Fruit fly (Drosophila melanogaster): ENCODE measurements around the gene Dpck.
A peak's percentile ranks its signal among the peaks of the same experiment; 100 is the strongest.

Dpck gene

dm6 chr3R:7087904-7088303 is 5.9 kb downstream of the Dpck start:
- peak; percentile 85 for TF ChIP-seq Ets65A (GFP tag)
- 0 out of 3 replicates have a peak, but pooled peaks have one; percentile 13 for TF ChIP-seq CG6791 (GFP tag; IDR thresholded peaks at IDR 0.05; ENCODE audit: partially characterized antibody)
- TF ChIP-seq sens (GFP tag), result peak; percentile 8
- 0 out of 2 replicates have a peak, but pooled peaks have one; percentile 10 for TF ChIP-seq CG9932 (GFP tag; IDR thresholded peaks at IDR 0.05)
- TF ChIP-seq disco-r (GFP tag; optimal IDR thresholded peaks at IDR 0.05), result no peak
- 0 out of 2 replicates have a peak, but pooled peaks have one; percentile 4 for TF ChIP-seq H2.0 (GFP tag; IDR thresholded peaks at IDR 0.05)

- 0 out of 2 replicates have a peak, but pooled peaks have one; percentile 49 for TF ChIP-seq CG11696 (GFP tag; IDR thresholded peaks at IDR 0.05)
- peak; percentile 62 for TF ChIP-seq bbx (GFP tag; IDR thresholded peaks at IDR 0.05; ENCODE audit: partially characterized antibody)
- no peak for TF ChIP-seq row (GFP tag; IDR thresholded peaks at IDR 0.05)
- no peak for TF ChIP-seq NfI (GFP tag; optimal IDR thresholded peaks at IDR 0.05)
- no peak for TF ChIP-seq jing (GFP tag; optimal IDR thresholded peaks at IDR 0.05)
- TF ChIP-seq crp (GFP tag; optimal IDR thresholded peaks at IDR 0.05), result no peak
- TF ChIP-seq Deaf1 (tag; optimal IDR thresholded peaks at IDR 0.05), result no peak
- no peak for TF ChIP-seq Spps (tag; optimal IDR thresholded peaks at IDR 0.05)
- TF ChIP-seq lov (optimal IDR thresholded peaks at IDR 0.05), result no peak
- TF ChIP-seq lov (GFP tag; IDR thresholded peaks at IDR 0.05), result no peak
- TF ChIP-seq CG9932 (GFP tag; IDR thresholded peaks at IDR 0.05), result peak; percentile 34; the same call in 1 of the 2 replicates
- no peak for TF ChIP-seq CG14965 (GFP tag; optimal IDR thresholded peaks at IDR 0.05; ENCODE audit: borderline replicate concordance)
- no peak for TF ChIP-seq sqz (GFP tag; optimal IDR thresholded peaks at IDR 0.05)
- TF ChIP-seq wek (GFP tag; optimal IDR thresholded peaks at IDR 0.05), result no peak
- TF ChIP-seq CG32532 (GFP tag; IDR thresholded peaks at IDR 0.05), result no peak
- TF ChIP-seq CG34422 (GFP tag; IDR thresholded peaks at IDR 0.05), result no peak
- peak; percentile 35; the same call in 1 of the 3 replicates for TF ChIP-seq ci (GFP tag; IDR thresholded peaks at IDR 0.05)
- TF ChIP-seq CG6175 (GFP tag; IDR thresholded peaks at IDR 0.05), result peak; percentile 74; the same call in 2 of the 3 replicates
- TF ChIP-seq Tbp (GFP tag; optimal IDR thresholded peaks at IDR 0.05), result no peak
- TF ChIP-seq en (GFP tag; optimal IDR thresholded peaks at IDR 0.05), result no peak
- peak; percentile 26 for TF ChIP-seq nom (GFP tag; optimal IDR thresholded peaks at IDR 0.05)
- no peak for TF ChIP-seq CG1603 (tag; optimal IDR thresholded peaks at IDR 0.05)
- no peak for TF ChIP-seq dm (GFP tag; optimal IDR thresholded peaks at IDR 0.05)
- no peak for TF ChIP-seq inv (GFP tag; IDR thresholded peaks at IDR 0.05; ENCODE audit: partially characterized antibody)
- no peak for TF ChIP-seq Gug (GFP tag; IDR thresholded peaks at IDR 0.05)
- TF ChIP-seq CG9437 (GFP tag; optimal IDR thresholded peaks at IDR 0.05), result no peak
- TF ChIP-seq CG16779 (GFP tag; IDR thresholded peaks at IDR 0.05), result no peak
- TF ChIP-seq tll (GFP tag; optimal IDR thresholded peaks at IDR 0.05), result no peak
- no peak for TF ChIP-seq HLH3B (GFP tag; IDR thresholded peaks at IDR 0.05)
- no peak for TF ChIP-seq Six4 (GFP tag; optimal IDR thresholded peaks at IDR 0.05)
- no peak for TF ChIP-seq CkIIα-i1 (GFP tag; IDR thresholded peaks at IDR 0.05)
- no peak for TF ChIP-seq MBD-R2 (GFP tag; IDR thresholded peaks at IDR 0.05)
- peak; percentile 70 for TF ChIP-seq onecut (GFP tag; IDR thresholded peaks at IDR 0.05)
- TF ChIP-seq kay (GFP tag; optimal IDR thresholded peaks at IDR 0.05), result peak; percentile 84
- TF ChIP-seq vnd (GFP tag; IDR thresholded peaks at IDR 0.05; ENCODE audit: partially characterized antibody), result no peak
- TF ChIP-seq tup (GFP tag; optimal IDR thresholded peaks at IDR 0.05), result no peak
- no peak for TF ChIP-seq gsb-n (tag; optimal IDR thresholded peaks at IDR 0.05)
- TF ChIP-seq sr (GFP tag; IDR thresholded peaks at IDR 0.05), result no peak
- TF ChIP-seq dimm (GFP tag; IDR thresholded peaks at IDR 0.05), result no peak
- TF ChIP-seq exex (tag; optimal IDR thresholded peaks at IDR 0.05), result peak; percentile 54
- TF ChIP-seq dpn (GFP tag; optimal IDR thresholded peaks at IDR 0.05), result no peak
- no peak for TF ChIP-seq cwo (GFP tag; optimal IDR thresholded peaks at IDR 0.05)
- TF ChIP-seq gem (tag; optimal IDR thresholded peaks at IDR 0.05), result no peak
- no peak for TF ChIP-seq CG3726 (GFP tag; IDR thresholded peaks at IDR 0.05)
Measured at dm6 chr3R:7088837-7089361, 6.9 kb downstream of the Dpck start.

Data from whole organism, embryonic.